Fruit fly (Drosophila melanogaster) whole organism, embryonic: ENCODE results near the gene ea.

ENCODE experiments used
- CG10147 ChIP-seq: fragments of 200-800 bp; sonication (Bioruptor generic); optimal IDR thresholded peaks from 2 replicates; lab custom pipeline; 2019; ENCODE audit warnings: missing biosample characterization, mild to moderate bottlenecking, missing genetic modification characterization, moderate library complexity
- CG10431 ChIP-seq: fragments of 200-800 bp; sonication (Bioruptor generic); optimal IDR thresholded peaks from 3 replicates; lab custom pipeline; 2018; ENCODE audit warnings: missing biosample characterization, mild to moderate bottlenecking, missing genetic modification characterization
- CG10462 ChIP-seq: fragments of 200-800 bp; sonication (Bioruptor generic); optimal IDR thresholded peaks from 2 replicates; lab custom pipeline; 2016; ENCODE audit warnings: missing biosample characterization, missing genetic modification characterization
- CG10654 ChIP-seq: fragments of 200-800 bp; sonication (Bioruptor generic); optimal IDR thresholded peaks from 2 replicates; lab custom pipeline; 2016; ENCODE audit warnings: missing biosample characterization, missing genetic modification characterization
- CG12942 ChIP-seq: fragments of 200-800 bp; sonication (Bioruptor generic); optimal IDR thresholded peaks from 3 replicates; lab custom pipeline; 2016; ENCODE audit warnings: missing biosample characterization, missing genetic modification characterization
- CG13296 ChIP-seq: fragments of 200-800 bp; sonication (Bioruptor generic); optimal IDR thresholded peaks from 3 replicates; lab custom pipeline; 2018; ENCODE audit warnings: missing biosample characterization, mild to moderate bottlenecking, missing genetic modification characterization
- CG13775 ChIP-seq: fragments of 200-800 bp; sonication (Bioruptor generic); optimal IDR thresholded peaks from 3 replicates; lab custom pipeline; 2017; ENCODE audit warnings: missing biosample characterization, mild to moderate bottlenecking, missing genetic modification characterization
- CG1529 ChIP-seq: fragments of 200-800 bp; sonication (Bioruptor generic); optimal IDR thresholded peaks from 3 replicates; lab custom pipeline; 2018; ENCODE audit warnings: missing biosample characterization, missing genetic modification characterization
- CG16815 ChIP-seq: fragments of 200-800 bp; sonication (Bioruptor generic); optimal IDR thresholded peaks from 3 replicates; lab custom pipeline; 2017; ENCODE audit warnings: missing biosample characterization, mild to moderate bottlenecking, missing genetic modification characterization
- CG17328 ChIP-seq: fragments of 200-800 bp; sonication (Bioruptor generic); IDR thresholded peaks from 2 replicates; pipeline ENCODE4 v1.3.6; 2022; ENCODE audit warnings: missing biosample characterization, missing genetic modification characterization
- CG18011 ChIP-seq: fragments of 200-800 bp; sonication (Bioruptor generic); optimal IDR thresholded peaks from 2 replicates; lab custom pipeline; 2017; ENCODE audit warnings: missing biosample characterization, missing genetic modification characterization, mild to moderate bottlenecking, moderate library complexity, missing genotype
- CG18262 ChIP-seq: fragments of 200-800 bp; optimal IDR thresholded peaks from 3 replicates; lab custom pipeline; 2019; ENCODE audit warnings: missing biosample characterization, mild to moderate bottlenecking, missing genetic modification characterization, moderate library complexity
- CG2116 ChIP-seq: fragments of 200-800 bp; sonication (Bioruptor generic); optimal IDR thresholded peaks from 3 replicates; lab custom pipeline; 2018; ENCODE audit warnings: missing biosample characterization, mild to moderate bottlenecking, missing genetic modification characterization
- CG2202 ChIP-seq: fragments of 200-800 bp; sonication (Bioruptor generic); optimal IDR thresholded peaks from 2 replicates; lab custom pipeline; 2018; ENCODE audit warnings: missing biosample characterization, mild to moderate bottlenecking, missing genetic modification characterization
- CG2875 ChIP-seq: fragments of 200-800 bp; sonication (Bioruptor generic); optimal IDR thresholded peaks from 2 replicates; lab custom pipeline; 2017; ENCODE audit warnings: missing biosample characterization, mild to moderate bottlenecking, missing genetic modification characterization, missing genetic modification reagents
- CG30020 ChIP-seq: fragments of 200-800 bp; optimal IDR thresholded peaks from 2 replicates; lab custom pipeline; 2019; ENCODE audit warnings: missing biosample characterization, mild to moderate bottlenecking, missing genetic modification characterization, moderate library complexity
- CG32532 ChIP-seq: fragments of 200-800 bp; sonication (Bioruptor generic); IDR thresholded peaks from 2 replicates; pipeline ENCODE4 v1.3.6; 2022; ENCODE audit warnings: missing biosample characterization, missing genetic modification characterization
- CG4328 ChIP-seq: fragments of 200-800 bp; sonication (Bioruptor generic); optimal IDR thresholded peaks from 3 replicates; lab custom pipeline; 2017; ENCODE audit warnings: missing biosample characterization, missing genetic modification reagents, missing genetic modification characterization
- CG43689 ChIP-seq: fragments of 200-800 bp; sonication (Bioruptor generic); IDR thresholded peaks from 2 replicates; pipeline ENCODE4 v1.3.6; 2022; ENCODE audit warnings: missing biosample characterization, missing genetic modification characterization
- CG4404 ChIP-seq: fragments of 200-800 bp; sonication (Bioruptor generic); IDR thresholded peaks from 2 replicates; pipeline ENCODE4 v1.3.6; 2022; ENCODE audit warnings: missing biosample characterization, missing genetic modification characterization
- CG4707 ChIP-seq: fragments of 200-800 bp; sonication (Bioruptor generic); optimal IDR thresholded peaks from 2 replicates; lab custom pipeline; 2018; ENCODE audit warnings: missing biosample characterization, mild to moderate bottlenecking, missing genetic modification characterization, moderate library complexity
- CG4820 ChIP-seq: fragments of 200-800 bp; sonication (Bioruptor generic); optimal IDR thresholded peaks from 3 replicates; lab custom pipeline; 2016; ENCODE audit warnings: missing biosample characterization, missing genetic modification characterization
- CG8388 ChIP-seq: fragments of 200-800 bp; sonication (Bioruptor generic); optimal IDR thresholded peaks from 2 replicates; lab custom pipeline; 2019; ENCODE audit warnings: missing biosample characterization, mild to moderate bottlenecking, missing genetic modification characterization, moderate library complexity
- CG9437 ChIP-seq: fragments of 200-800 bp; sonication (Bioruptor generic); optimal IDR thresholded peaks from 2 replicates; lab custom pipeline; 2018; ENCODE audit warnings: missing biosample characterization, mild to moderate bottlenecking, missing genetic modification characterization
- D19A ChIP-seq: fragments of 200-800 bp; optimal IDR thresholded peaks from 3 replicates; lab custom pipeline; 2019; ENCODE audit warnings: missing biosample characterization, mild to moderate bottlenecking, missing genetic modification characterization, moderate library complexity
- D19B ChIP-seq: fragments of 200-800 bp; sonication (Bioruptor generic); optimal IDR thresholded peaks from 2 replicates; lab custom pipeline; 2017; ENCODE audit warnings: missing biosample characterization, mild to moderate bottlenecking, missing genetic modification characterization
- Dip3 ChIP-seq: fragments of 200-800 bp; sonication (Bioruptor generic); optimal IDR thresholded peaks from 3 replicates; lab custom pipeline; 2016; ENCODE audit warnings: missing biosample characterization, missing genetic modification characterization
- E2f1 ChIP-seq: fragments of 200-800 bp; sonication (Bioruptor generic); IDR thresholded peaks from 2 replicates; pipeline ENCODE4 v1.3.6; 2022; ENCODE audit warnings: missing biosample characterization, missing genetic modification characterization
- E2f2 ChIP-seq: fragments of 200-800 bp; sonication (Bioruptor generic); IDR thresholded peaks from 2 replicates; pipeline ENCODE4 v1.3.6; 2022; ENCODE audit warnings: missing biosample characterization, missing genetic modification characterization
- Fer2 ChIP-seq: fragments of 200-800 bp; sonication (Bioruptor generic); optimal IDR thresholded peaks from 2 replicates; lab custom pipeline; 2018; ENCODE audit warnings: missing biosample characterization, mild to moderate bottlenecking, missing genetic modification characterization, moderate library complexity
- Lim3 ChIP-seq: fragments of 200-800 bp; sonication (Bioruptor generic); IDR thresholded peaks from 2 replicates; pipeline ENCODE4 v1.3.6; 2022; ENCODE audit warnings: missing biosample characterization, missing genetic modification characterization
- Mad ChIP-seq: fragments of 200-800 bp; sonication (Bioruptor generic); optimal IDR thresholded peaks from 2 replicates; lab custom pipeline; 2016; ENCODE audit warnings: missing biosample characterization, missing genetic modification characterization
- Ravus ChIP-seq: fragments of 200-800 bp; sonication (Bioruptor generic); IDR thresholded peaks from 2 replicates; pipeline ENCODE4 v1.3.6; 2022; ENCODE audit warnings: missing biosample characterization, missing genetic modification characterization
- Sox102F ChIP-seq: fragments of 200-800 bp; sonication (Bioruptor generic); optimal IDR thresholded peaks from 2 replicates; lab custom pipeline; 2018; ENCODE audit warnings: missing biosample characterization, mild to moderate bottlenecking, missing genetic modification characterization, moderate library complexity
- chn ChIP-seq: fragments of 200-800 bp; sonication (Bioruptor generic); optimal IDR thresholded peaks from 2 replicates; lab custom pipeline; 2016; ENCODE audit warnings: missing biosample characterization, missing genetic modification characterization
- dan ChIP-seq: fragments of 200-800 bp; sonication (Bioruptor generic); IDR thresholded peaks from 2 replicates; pipeline ENCODE4 v1.3.6; 2022; ENCODE audit warnings: missing biosample characterization, missing genetic modification characterization
- dmrt99B ChIP-seq: fragments of 200-800 bp; sonication (Bioruptor generic); optimal IDR thresholded peaks from 2 replicates; lab custom pipeline; 2018; ENCODE audit warnings: missing biosample characterization, mild to moderate bottlenecking, missing genetic modification characterization, moderate library complexity
- fu2 ChIP-seq: fragments of 200-800 bp; sonication (Bioruptor generic); optimal IDR thresholded peaks from 2 replicates; lab custom pipeline; 2016; ENCODE audit warnings: missing biosample characterization, missing genetic modification characterization
- gce ChIP-seq: fragments of 200-800 bp; sonication (Bioruptor generic); IDR thresholded peaks from 3 replicates; pipeline ENCODE4 v1.3.6; 2022; ENCODE audit warnings: missing biosample characterization, missing genetic modification characterization
- gem ChIP-seq: fragments of 200-800 bp; sonication (Bioruptor generic); optimal IDR thresholded peaks from 2 replicates; lab custom pipeline; 2019; ENCODE audit warnings: missing biosample characterization, mild to moderate bottlenecking, missing genetic modification characterization, moderate library complexity
- grau ChIP-seq: fragments of 200-800 bp; optimal IDR thresholded peaks from 3 replicates; lab custom pipeline; 2019; ENCODE audit warnings: missing biosample characterization, mild to moderate bottlenecking, missing genetic modification characterization, moderate library complexity
- jumu ChIP-seq: fragments of 200-800 bp; sonication (Bioruptor generic); optimal IDR thresholded peaks from 3 replicates; lab custom pipeline; 2016; ENCODE audit warnings: missing biosample characterization, missing genetic modification characterization
- lmd ChIP-seq: fragments of 200-800 bp; sonication (Bioruptor generic); IDR thresholded peaks from 2 replicates; pipeline ENCODE4 v1.3.6; 2022; ENCODE audit warnings: missing biosample characterization, missing genetic modification characterization
- pan ChIP-seq, 4 experiments: fragments of >200 bp in 3 of 4; fragments of 200-800 bp in 1 of 4; sonication (Bioruptor generic) in 1 of 4; optimal IDR thresholded peaks in 3 of 4; IDR thresholded peaks in 1 of 4; 2 replicates each; pipeline versions ENCODE4 v1.3.6 to Lab custom; 2017 to 2022; ENCODE audit warnings: missing biosample characterization in 2 of 4, missing genetic modification characterization in 2 of 4, mixed read lengths in 1 of 4
- phol ChIP-seq: fragments of 200-800 bp; sonication (Bioruptor generic); optimal IDR thresholded peaks from 3 replicates; lab custom pipeline; 2018; ENCODE audit warnings: missing biosample characterization, mild to moderate bottlenecking, missing genetic modification characterization, moderate library complexity
- pum ChIP-seq: fragments of 200-800 bp; sonication (Bioruptor generic); optimal IDR thresholded peaks from 2 replicates; lab custom pipeline; 2016; ENCODE audit warnings: missing biosample characterization, missing genetic modification characterization
- sob ChIP-seq: fragments of 200-800 bp; sonication (Bioruptor generic); IDR thresholded peaks from 2 replicates; pipeline ENCODE4 v1.3.6; 2022; ENCODE audit warnings: missing biosample characterization, missing genetic modification characterization
- tin ChIP-seq: fragments of 200-800 bp; sonication (Bioruptor generic); optimal IDR thresholded peaks from 3 replicates; lab custom pipeline; 2016; ENCODE audit warnings: missing biosample characterization, missing genetic modification characterization
- wdn ChIP-seq: fragments of 200-800 bp; sonication (Bioruptor generic); IDR thresholded peaks from 2 replicates; pipeline ENCODE4 v1.3.6; 2022; ENCODE audit warnings: missing biosample characterization, missing genetic modification characterization

Gene ea

dm6 chr3R:15280619-15281334 is 47.8 kb upstream of the ea start (continued):
- TF ChIP-seq gem, result peak; percentile 88
- TF ChIP-seq CG4404 (GFP tag; lab: Robert Waterston, UW), result peak; percentile 38; the same call in 1 of the 2 replicates
- peak; percentile 31; the same call in 1 of the 2 replicates for TF ChIP-seq CG17328 (GFP tag; lab: Robert Waterston, UW)
- TF ChIP-seq jumu (GFP tag; lab: Kevin White, UChicago), result peak; percentile 27
- TF ChIP-seq CG12942, result peak; percentile 53
- TF ChIP-seq gce, result no peak
- peak; percentile 92 for TF ChIP-seq CG18262 (tag; lab: Kevin White, UChicago)
- TF ChIP-seq Mad (GFP tag; lab: Kevin White, UChicago), result peak; percentile 32
- TF ChIP-seq CG4707 (GFP tag; lab: Kevin White, UChicago), result peak; percentile 8
- TF ChIP-seq CG18011 (GFP tag; lab: Kevin White, UChicago), result no peak
- peak; percentile 60 for TF ChIP-seq CG10431 (GFP tag; lab: Kevin White, UChicago)
- peak; percentile 75 for TF ChIP-seq CG2875 (GFP tag; lab: Kevin White, UChicago)
- TF ChIP-seq Ravus (GFP tag; lab: Robert Waterston, UW), result no peak
- TF ChIP-seq tin, result peak; percentile 71
- TF ChIP-seq pum (GFP tag; lab: Kevin White, UChicago), result peak; percentile 20
- peak; percentile 5 for TF ChIP-seq chn (GFP tag; lab: Kevin White, UChicago)
- peak; percentile 47 for TF ChIP-seq CG13296
- TF ChIP-seq pan (optimal IDR thresholded peaks at IDR 0.05; lab: Kevin White, UChicago), result no peak
- TF ChIP-seq pan (GFP tag; optimal IDR thresholded peaks at IDR 0.05 in 1 of 2, IDR thresholded peaks at IDR 0.05 in 1 of 2), result peak in 1 of 2 experiments; percentile 12
- TF ChIP-seq CG30020 (tag; lab: Kevin White, UChicago), result peak; percentile 45
- peak; percentile 74 for TF ChIP-seq CG8388 (GFP tag; lab: Kevin White, UChicago)
- TF ChIP-seq dmrt99B (tag; lab: Kevin White, UChicago), result peak; percentile 83
- TF ChIP-seq fu2, result no peak
- peak; percentile 67 for TF ChIP-seq CG2202 (tag; lab: Kevin White, UChicago)
- TF ChIP-seq CG13775, result peak; percentile 80
- TF ChIP-seq Fer2 (tag; lab: Kevin White, UChicago), result no peak
- TF ChIP-seq Lim3, result no peak
- TF ChIP-seq grau (tag; lab: Kevin White, UChicago), result peak; percentile 80
- peak; percentile 8 for TF ChIP-seq D19B
- TF ChIP-seq Sox102F, result peak; percentile 78
- TF ChIP-seq dan (GFP tag; lab: Robert Waterston, UW), result no peak
- TF ChIP-seq phol (tag; lab: Kevin White, UChicago), result peak; percentile 89
- TF ChIP-seq CG10147, result peak; percentile 63
- peak; percentile 73 for TF ChIP-seq CG16815 (GFP tag; lab: Kevin White, UChicago)
- TF ChIP-seq CG32532 (GFP tag; lab: Robert Waterston, UW), result peak; percentile 16; the same call in 1 of the 2 replicates
- TF ChIP-seq wdn (GFP tag; lab: Robert Waterston, UW), result no peak
- peak; percentile 60 for TF ChIP-seq lmd (GFP tag; lab: Robert Waterston, UW)
- TF ChIP-seq CG2116, result peak; percentile 36
- peak; percentile 11 for TF ChIP-seq Dip3 (GFP tag; lab: Kevin White, UChicago)
- peak; percentile 32; the same call in 1 of the 2 replicates for TF ChIP-seq E2f1 (GFP tag; lab: Robert Waterston, UW)
- TF ChIP-seq CG9437 (GFP tag; lab: Kevin White, UChicago), result peak; percentile 77
- peak; percentile 59 for TF ChIP-seq CG4328 (GFP tag; lab: Kevin White, UChicago)
- no peak for TF ChIP-seq CG43689 (GFP tag; lab: Robert Waterston, UW)
- 0 out of 2 replicates have a peak, but pooled peaks have one; percentile 34 for TF ChIP-seq sob (GFP tag; lab: Robert Waterston, UW)
- TF ChIP-seq CG10654 (GFP tag; lab: Kevin White, UChicago), result peak; percentile 59
- TF ChIP-seq E2f2 (GFP tag; lab: Robert Waterston, UW), result peak; percentile 38; the same call in 1 of the 2 replicates
- TF ChIP-seq CG4820 (GFP tag; lab: Kevin White, UChicago), result peak; percentile 75
- TF ChIP-seq CG10462, result peak; percentile 43
- peak; percentile 64 for TF ChIP-seq CG1529 (GFP tag; lab: Kevin White, UChicago)
- peak; percentile 73 for TF ChIP-seq D19A (tag; lab: Kevin White, UChicago)
